Worm (Caenorhabditis elegans) whole organism, late embryonic: ENCODE results near the gene C35B1.9.

Experiments used
- K02D7.2 ChIP-seq: sonication (generic microtip); optimal IDR thresholded peaks from 2 replicates; lab custom pipeline; 2017; ENCODE audit warnings: mild to moderate bottlenecking, missing genetic modification characterization, missing compliant biosample characterization
- ahr-1 ChIP-seq: sonication (generic microtip); optimal IDR thresholded peaks from 2 replicates; lab custom pipeline; 2016; ENCODE audit warnings: missing genetic modification characterization, missing compliant biosample characterization
- ama-1 ChIP-seq: fragments of 150-350 bp; optimal IDR thresholded peaks from 2 replicates; lab custom pipeline; 2014
- ceh-14 ChIP-seq: sonication (generic microtip); optimal IDR thresholded peaks from 2 replicates; lab custom pipeline; 2016; ENCODE audit warnings: missing genotype, missing genetic modification characterization, missing compliant biosample characterization
- hlh-6 ChIP-seq: sonication (generic microtip); optimal IDR thresholded peaks from 2 replicates; lab custom pipeline; 2016; ENCODE audit warnings: missing genotype, missing genetic modification characterization, missing compliant biosample characterization
- mec-3 ChIP-seq: sonication (generic microtip); optimal IDR thresholded peaks from 2 replicates; lab custom pipeline; 2016; ENCODE audit warnings: borderline replicate concordance, missing genetic modification characterization, missing compliant biosample characterization
- pat-9 ChIP-seq: fragments of 200-800 bp; sonication (Bioruptor generic); optimal IDR thresholded peaks from 2 replicates; lab custom pipeline; 2018; ENCODE audit warnings: mild to moderate bottlenecking, missing genetic modification characterization, moderate library complexity, missing compliant biosample characterization
- pha-2 ChIP-seq: sonication (generic microtip); optimal IDR thresholded peaks from 2 replicates; lab custom pipeline; 2017; ENCODE audit warnings: mild to moderate bottlenecking, missing genetic modification characterization, missing compliant biosample characterization
- pha-4 ChIP-seq: fragments of 150-350 bp; optimal IDR thresholded peaks from 2 replicates; lab custom pipeline; 2018; ENCODE audit warnings: missing biosample characterization, missing genetic modification reagents, missing genetic modification characterization
- ref-2 ChIP-seq: sonication (generic microtip); optimal IDR thresholded peaks from 2 replicates; lab custom pipeline; 2016; ENCODE audit warnings: missing genetic modification characterization, missing compliant biosample characterization
- sdc-2 ChIP-seq: sonication (generic microtip); optimal IDR thresholded peaks from 2 replicates; lab custom pipeline; 2016; ENCODE audit warnings: missing genotype, missing genetic modification characterization, missing compliant biosample characterization
- unc-42 ChIP-seq: sonication (generic microtip); optimal IDR thresholded peaks from 2 replicates; lab custom pipeline; 2016; ENCODE audit warnings: missing genotype, missing genetic modification characterization, missing compliant biosample characterization

ce11 chrIV:4083094-4083493 is 2.3 kb upstream of the C35B1.9 start:
- TF ChIP-seq hlh-6 (tag; lab: Kevin White, UChicago), result no peak
- TF ChIP-seq ceh-14 (tag; lab: Kevin White, UChicago), result no peak
- TF ChIP-seq ama-1 (lab: Kevin White, UChicago), result no peak
- TF ChIP-seq K02D7.2 (tag; lab: Kevin White, UChicago), result no peak
- no peak for TF ChIP-seq pat-9 (tag; lab: Kevin White, UChicago)
- TF ChIP-seq pha-4 (tag; lab: Kevin White, UChicago), result no peak
- TF ChIP-seq sdc-2 (tag; lab: Kevin White, UChicago), result no peak
- no peak for TF ChIP-seq mec-3
- TF ChIP-seq pha-2, result no peak
- no peak for TF ChIP-seq ref-2 (tag; lab: Kevin White, UChicago)
- no peak for TF ChIP-seq ahr-1 (tag; lab: Kevin White, UChicago)
- no peak for TF ChIP-seq unc-42 (tag; lab: Kevin White, UChicago)
